Fruit fly (Drosophila melanogaster) S2 (cell line): ENCODE data around the gene tw.

Experiments used
- CG8478 ChIP-seq: fragments of >200 bp; optimal IDR thresholded peaks from 2 replicates; lab custom pipeline; 2018
- CTCF ChIP-seq, 2 experiments: fragments of >200 bp; optimal IDR thresholded peaks; 2 replicates each; lab custom pipeline; 2018

dm6 chrX:805907-806306, 21.4 kb downstream of the tw start, which contains the start of gene Sec22:
- TF ChIP-seq CG8478 (lab: Kevin White, UChicago) (no peak), CTCF (optimal IDR thresholded peaks at IDR 0.05; lab: Kevin White, UChicago) (no peak)
